Fruit fly (Drosophila melanogaster) S2 (cell line): ENCODE results near the gene CG14280.

Experiments
- CG8478 ChIP-seq: fragments of >200 bp; optimal IDR thresholded peaks from 2 replicates; lab custom pipeline; 2018
- CTCF ChIP-seq, 2 experiments: fragments of >200 bp; optimal IDR thresholded peaks; 2 replicates each; lab custom pipeline; 2018

Gene CG14280

dm6 chr3R:19253975-19254374, 2.6 kb upstream of the CG14280 start:
- TF ChIP-seq CTCF (optimal IDR thresholded peaks at IDR 0.05; lab: Kevin White, UChicago) = no peak
- TF ChIP-seq CG8478 (lab: Kevin White, UChicago) = no peak

- no peak for TF ChIP-seq CG8478 (lab: Kevin White, UChicago)
- TF ChIP-seq CTCF (optimal IDR thresholded peaks at IDR 0.05; lab: Kevin White, UChicago) = no peak
These were observed 1.3 kb upstream of the CG14280 start for dm6 chr3R:19255255-19255654.

- TF ChIP-seq CG8478 (lab: Kevin White, UChicago) (no peak), CTCF (optimal IDR thresholded peaks at IDR 0.05; lab: Kevin White, UChicago) (no peak)
These were observed 8.2 kb downstream of the CG14280 start for dm6 chr3R:19264789-19265188.

dm6 chr3R:19271125-19271524, 14.5 kb downstream of the CG14280 start:
- peak; percentile 59 to 67 for TF ChIP-seq CTCF (optimal IDR thresholded peaks at IDR 0.05; lab: Kevin White, UChicago)
- TF ChIP-seq CG8478 (lab: Kevin White, UChicago) = no peak

dm6 chr3R:19274028-19274427, 17.5 kb downstream of the CG14280 start:
- TF ChIP-seq CG8478 (lab: Kevin White, UChicago) (no peak), CTCF (optimal IDR thresholded peaks at IDR 0.05; lab: Kevin White, UChicago) (no peak)

- TF ChIP-seq CG8478 (lab: Kevin White, UChicago) (no peak), CTCF (optimal IDR thresholded peaks at IDR 0.05; lab: Kevin White, UChicago) (no peak)
These were observed 19.6 kb downstream of the CG14280 start for dm6 chr3R:19276135-19276534.

- TF ChIP-seq CTCF (optimal IDR thresholded peaks at IDR 0.05; lab: Kevin White, UChicago) (no peak), CG8478 (lab: Kevin White, UChicago) (no peak)
These were observed 25.7 kb downstream of the CG14280 start for dm6 chr3R:19282240-19282639.

dm6 chr3R:19282832-19283231, 26.3 kb downstream of the CG14280 start:
- TF ChIP-seq CTCF (optimal IDR thresholded peaks at IDR 0.05; lab: Kevin White, UChicago) (no peak), CG8478 (lab: Kevin White, UChicago) (no peak)

dm6 chr3R:19283514-19283913, 26.9 kb downstream of the CG14280 start:
- TF ChIP-seq CG8478 (lab: Kevin White, UChicago) = no peak
- no peak for TF ChIP-seq CTCF (optimal IDR thresholded peaks at IDR 0.05; lab: Kevin White, UChicago)

dm6 chr3R:19286488-19286887, 29.9 kb downstream of the CG14280 start:
- TF ChIP-seq CTCF (optimal IDR thresholded peaks at IDR 0.05; lab: Kevin White, UChicago) (no peak), CG8478 (lab: Kevin White, UChicago) (no peak)

- no peak for TF ChIP-seq CTCF (optimal IDR thresholded peaks at IDR 0.05; lab: Kevin White, UChicago)
- no peak for TF ChIP-seq CG8478 (lab: Kevin White, UChicago)
These were observed 31.1 kb downstream of the CG14280 start for dm6 chr3R:19287693-19288092.

dm6 chr3R:19292971-19293370, 36.4 kb downstream of the CG14280 start:
- TF ChIP-seq CG8478 (lab: Kevin White, UChicago) (no peak), CTCF (optimal IDR thresholded peaks at IDR 0.05; lab: Kevin White, UChicago) (no peak)

dm6 chr3R:19293873-19294272, 37.3 kb downstream of the CG14280 start:
- no peak for TF ChIP-seq CTCF (optimal IDR thresholded peaks at IDR 0.05; lab: Kevin White, UChicago)
- no peak for TF ChIP-seq CG8478 (lab: Kevin White, UChicago)

- TF ChIP-seq CTCF (optimal IDR thresholded peaks at IDR 0.05; lab: Kevin White, UChicago) = no peak
- TF ChIP-seq CG8478 (lab: Kevin White, UChicago) = no peak
These were observed 41.0 kb downstream of the CG14280 start, which contains the start of gene CG44174 for dm6 chr3R:19297595-19297994. CG44174 (minus strand) TSS chr3R:19297695.

- TF ChIP-seq CTCF (optimal IDR thresholded peaks at IDR 0.05; lab: Kevin White, UChicago) = no peak
- no peak for TF ChIP-seq CG8478 (lab: Kevin White, UChicago)
These were observed 41.6 kb downstream of the CG14280 start for dm6 chr3R:19298202-19298601.

dm6 chr3R:19299742-19300395, 43.3 kb downstream of the CG14280 start:
- TF ChIP-seq CG8478 (lab: Kevin White, UChicago) = no peak
- TF ChIP-seq CTCF (optimal IDR thresholded peaks at IDR 0.05; lab: Kevin White, UChicago) = no peak
